Worm (Caenorhabditis elegans): ENCODE measurements around the gene Y7A5A.20.

DNA sequence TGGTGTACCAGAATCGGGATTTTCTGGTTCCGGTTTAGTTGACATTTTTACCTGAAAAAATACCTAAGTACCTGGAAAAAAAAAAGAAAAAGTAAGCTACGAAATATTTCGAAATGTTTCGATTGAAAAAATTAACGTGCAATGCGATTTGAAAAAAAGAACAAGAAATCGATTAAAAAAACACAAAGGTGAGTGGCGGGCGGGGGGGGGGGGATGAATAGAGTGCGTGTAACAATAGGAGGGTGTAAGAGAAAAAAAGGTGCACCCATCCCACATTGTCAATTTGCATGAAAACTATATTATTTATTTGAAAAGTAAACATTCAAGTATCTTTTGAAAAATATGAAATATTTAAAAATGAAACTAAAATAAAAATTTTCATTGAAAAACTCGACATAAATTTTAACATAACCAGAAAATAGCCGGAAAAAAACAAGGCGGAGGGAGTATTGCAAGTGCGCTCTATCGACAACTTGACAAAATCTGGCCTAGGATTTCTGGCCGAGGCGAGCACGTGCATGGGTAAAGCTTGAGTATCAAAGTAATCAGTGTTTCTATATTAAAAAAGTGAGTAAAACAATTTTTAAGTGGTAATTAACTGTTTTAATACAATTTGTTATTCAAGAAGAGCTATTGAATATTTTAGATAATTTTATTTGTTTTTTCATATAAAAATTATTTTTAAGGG is 37.9 kb downstream of the Y7A5A.20 start, which contains the start of the genes csb-1 and F53H4.4:
- TF ChIP-seq him-1 (tag; optimal IDR thresholded peaks at IDR 0.05) (no peak), W03F9.2 (tag; optimal IDR thresholded peaks at IDR 0.05) (peak; percentile 76)

Data from whole organism, L4/young adult.